Worm (Caenorhabditis elegans): ENCODE results near the gene pssy-1.

ce11 chrX:10009985-10010384 lies 44.6 kb downstream of the pssy-1 start:
- TF ChIP-seq fkh-10 (GFP tag; optimal IDR thresholded peaks at IDR 0.05), result peak; percentile 73
- TF ChIP-seq dpl-1 (GFP tag; optimal IDR thresholded peaks at IDR 0.05), result no peak

Data from whole organism, L1 larva.